Worm (Caenorhabditis elegans) whole organism, midembryonic: ENCODE data around the gene Y68A4A.13.

Experiments
- T22C8.4 ChIP-seq: fragments of 200-800 bp; sonication (Bioruptor generic); IDR thresholded peaks from 2 replicates; pipeline ENCODE4 v1.3.6; 2022; ENCODE audit warnings: missing genetic modification characterization, missing compliant biosample characterization
- cog-1 ChIP-seq: sonication (generic microtip); optimal IDR thresholded peaks from 2 replicates; lab custom pipeline; 2016; ENCODE audit warnings: missing genetic modification characterization, missing compliant biosample characterization
- flt-1 ChIP-seq: fragments of 200-800 bp; sonication (Bioruptor generic); IDR thresholded peaks from 2 replicates; pipeline ENCODE4 v1.3.6; 2022; ENCODE audit warnings: missing genetic modification characterization, missing compliant biosample characterization
- klf-2 ChIP-seq: fragments of 200-800 bp; sonication (Bioruptor generic); conservative IDR thresholded peaks from 2 replicates; pipeline ENCODE4 v1.3.6; 2022; ENCODE audit warnings: missing genetic modification reagents, missing genetic modification characterization, missing compliant biosample characterization
- med-1 ChIP-seq: sonication (generic microtip); optimal IDR thresholded peaks from 2 replicates; lab custom pipeline; 2017; ENCODE audit warnings: missing genetic modification characterization, mild to moderate bottlenecking, missing compliant biosample characterization, antibody characterized with exemption, missing genetic modification reagents; ENCODE audit not compliant: insufficient read depth
- ref-1 ChIP-seq: fragments of 200-800 bp; sonication (Bioruptor generic); conservative IDR thresholded peaks from 2 replicates; pipeline ENCODE4 v1.3.6; 2022; ENCODE audit warnings: missing genetic modification reagents, missing genetic modification characterization, missing compliant biosample characterization
- tab-1 ChIP-seq: fragments of 200-800 bp; sonication (Bioruptor generic); IDR thresholded peaks from 2 replicates; pipeline ENCODE4 v1.3.6; 2022; ENCODE audit warnings: missing genetic modification characterization, missing compliant biosample characterization
- ztf-29 ChIP-seq: fragments of 200-800 bp; sonication (Bioruptor generic); IDR thresholded peaks from 2 replicates; pipeline ENCODE4 v1.3.6; 2022; ENCODE audit warnings: missing genetic modification reagents, missing genetic modification characterization, missing compliant biosample characterization

DNA sequence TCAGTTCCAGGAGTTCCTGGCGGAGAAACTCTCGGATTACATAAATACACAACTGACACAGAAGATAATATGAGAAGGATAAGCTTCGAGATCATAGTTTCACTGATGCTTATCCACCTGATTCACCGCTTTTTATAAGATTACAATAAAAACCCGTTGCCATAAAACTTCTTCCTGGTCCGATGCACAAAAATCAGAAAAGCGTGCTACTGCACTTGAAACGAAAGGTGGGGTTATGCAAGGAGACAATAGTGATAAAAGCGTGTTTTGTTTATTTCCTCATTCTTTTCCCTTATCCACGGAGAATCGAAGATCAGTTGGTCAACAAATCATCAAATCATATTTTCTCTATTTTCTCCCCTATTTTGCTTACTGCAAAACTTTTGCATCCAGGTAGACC, 34.6 kb upstream of the Y68A4A.13 start, which contains the start of gene Y68A4B.3:
- TF ChIP-seq flt-1 (no peak), ztf-29 (no peak), cog-1 (no peak), klf-2 (GFP tag; lab: Robert Waterston, UW) (no peak), med-1 (GFP tag; lab: Kevin White, UChicago) (no peak), T22C8.4 (GFP tag; lab: Robert Waterston, UW) (no peak), ref-1 (GFP tag; lab: Robert Waterston, UW) (no peak), tab-1 (no peak)
